Worm (Caenorhabditis elegans) whole organism, L4 larva: ENCODE results near the gene gldi-5.

Experiments used
- F10B5.3 ChIP-seq: sonication (generic microtip); optimal IDR thresholded peaks from 2 replicates; lab custom pipeline; 2016; ENCODE audit warnings: mild to moderate bottlenecking, missing genetic modification characterization, missing compliant biosample characterization
- F37D6.2 ChIP-seq: sonication (generic microtip); optimal IDR thresholded peaks from 2 replicates; lab custom pipeline; 2016; ENCODE audit warnings: mild to moderate bottlenecking, missing genetic modification characterization, missing compliant biosample characterization
- R02D3.7 ChIP-seq: fragments of 150-350 bp; sonication (generic microtip); optimal IDR thresholded peaks from 3 replicates; lab custom pipeline; 2014; ENCODE audit warnings: missing biosample characterization, missing genetic modification characterization
- T26A8.4 ChIP-seq: fragments of 200-800 bp; sonication (Bioruptor generic); IDR thresholded peaks from 2 replicates; pipeline ENCODE4 v1.3.6; 2022; ENCODE audit warnings: missing genetic modification characterization, missing compliant biosample characterization
- Y48G9A.11 ChIP-seq: fragments of 200-800 bp; sonication (Bioruptor generic); IDR thresholded peaks from 2 replicates; pipeline ENCODE4 v1.3.6; 2022; ENCODE audit warnings: missing genetic modification reagents, missing genetic modification characterization, missing compliant biosample characterization
- ZK546.5 ChIP-seq, 2 experiments: sonication (generic microtip); optimal IDR thresholded peaks; 2 replicates each; lab custom pipeline; 2017; ENCODE audit warnings: missing biosample characterization in 2 of 2, missing genetic modification characterization in 2 of 2
- aha-1 ChIP-seq: fragments of 150-350 bp; peaks from one replicate; lab custom pipeline; 2014; ENCODE audit warnings: missing biosample characterization, missing genetic modification characterization
- aly-2 ChIP-seq: sonication (generic microtip); optimal IDR thresholded peaks from 2 replicates; lab custom pipeline; 2018; ENCODE audit warnings: missing biosample characterization, missing genetic modification characterization
- ama-1 ChIP-seq: fragments of 150-350 bp; optimal IDR thresholded peaks from 2 replicates; lab custom pipeline; 2014; ENCODE audit warnings: inconsistent platforms, mixed read lengths
- ceh-28 ChIP-seq: fragments of 150-350 bp; optimal IDR thresholded peaks from 2 replicates; lab custom pipeline; 2014; ENCODE audit warnings: missing biosample characterization, missing genetic modification reagents, missing genetic modification characterization
- ceh-32 ChIP-seq: sonication (generic microtip); optimal IDR thresholded peaks from 2 replicates; lab custom pipeline; 2016; ENCODE audit warnings: mild to moderate bottlenecking, missing genetic modification characterization, missing compliant biosample characterization; ENCODE audit not compliant: poor library complexity
- ces-1 ChIP-seq: fragments of 150-350 bp; sonication (generic microtip); optimal IDR thresholded peaks from 4 replicates; lab custom pipeline; 2014; ENCODE audit warnings: missing biosample characterization, missing genetic modification reagents, missing genetic modification characterization
- cey-2 ChIP-seq: sonication (generic microtip); optimal IDR thresholded peaks from 3 replicates; lab custom pipeline; 2017; ENCODE audit warnings: missing genetic modification characterization, mild to moderate bottlenecking, missing compliant biosample characterization, antibody characterized with exemption, borderline replicate concordance; ENCODE audit not compliant: insufficient read depth
- dmd-6 ChIP-seq: fragments of 200-800 bp; sonication (Bioruptor generic); IDR thresholded peaks from 2 replicates; pipeline ENCODE4 v1.3.6; 2022; ENCODE audit warnings: missing genetic modification reagents, missing genetic modification characterization, missing compliant biosample characterization
- dmd-9 ChIP-seq: fragments of 200-800 bp; sonication (Bioruptor generic); IDR thresholded peaks from 2 replicates; pipeline ENCODE4 v1.3.6; 2022; ENCODE audit warnings: missing genetic modification reagents, missing genetic modification characterization, missing compliant biosample characterization
- dve-1 ChIP-seq: sonication (generic microtip); optimal IDR thresholded peaks from 2 replicates; lab custom pipeline; 2017; ENCODE audit warnings: antibody characterized with exemption, mild to moderate bottlenecking, missing genetic modification characterization, missing compliant biosample characterization; ENCODE audit not compliant: insufficient read depth
- hlh-11 ChIP-seq: fragments of 200-800 bp; sonication (Bioruptor generic); optimal IDR thresholded peaks from 2 replicates; lab custom pipeline; 2018; ENCODE audit warnings: mild to moderate bottlenecking, missing genetic modification characterization, missing compliant biosample characterization
- hlh-30 ChIP-seq: sonication (generic microtip); optimal IDR thresholded peaks from 2 replicates; lab custom pipeline; 2017; ENCODE audit warnings: antibody characterized with exemption, mild to moderate bottlenecking, missing genetic modification characterization, missing compliant biosample characterization; ENCODE audit not compliant: insufficient read depth
- hmg-1.1 ChIP-seq: fragments of 200-800 bp; sonication (Bioruptor generic); IDR thresholded peaks from 2 replicates; pipeline ENCODE4 v1.3.6; 2022; ENCODE audit warnings: missing genetic modification reagents, missing genetic modification characterization, missing compliant biosample characterization
- lim-7 ChIP-seq: fragments of 200-800 bp; sonication (Bioruptor generic); IDR thresholded peaks from 2 replicates; pipeline ENCODE4 v1.3.6; 2022; ENCODE audit warnings: missing genetic modification characterization, missing compliant biosample characterization
- madf-5 ChIP-seq, 2 experiments: fragments of 200-800 bp; sonication (Bioruptor generic); IDR thresholded peaks; 2 replicates each; pipeline ENCODE4 v1.3.6; 2022; ENCODE audit warnings: missing compliant biosample characterization in 2 of 2, missing genetic modification characterization in 2 of 2
- mdt-29 ChIP-seq: fragments of 200-800 bp; sonication (Bioruptor generic); IDR thresholded peaks from 2 replicates; pipeline ENCODE4 v1.3.6; 2022; ENCODE audit warnings: missing genetic modification reagents, missing genetic modification characterization, missing compliant biosample characterization
- mxl-3 ChIP-seq: fragments of 200-800 bp; sonication (Bioruptor generic); optimal IDR thresholded peaks from 2 replicates; lab custom pipeline; 2018; ENCODE audit warnings: mild to moderate bottlenecking, missing genetic modification characterization, missing compliant biosample characterization
- nhr-102 ChIP-seq: sonication (generic microtip); optimal IDR thresholded peaks from 2 replicates; lab custom pipeline; 2016; ENCODE audit warnings: mild to moderate bottlenecking, missing genetic modification characterization, moderate library complexity, missing compliant biosample characterization
- nhr-11 ChIP-seq: fragments of 150-350 bp; optimal IDR thresholded peaks from 2 replicates; lab custom pipeline; 2014; ENCODE audit warnings: missing biosample characterization, missing genetic modification characterization
- nhr-237 ChIP-seq: sonication (generic microtip); optimal IDR thresholded peaks from 2 replicates; lab custom pipeline; 2017; ENCODE audit warnings: missing biosample characterization, missing genetic modification characterization
- nhr-28 ChIP-seq: fragments of 150-350 bp; optimal IDR thresholded peaks from 2 replicates; lab custom pipeline; 2014; ENCODE audit warnings: missing biosample characterization, missing genetic modification characterization
- nhr-41 ChIP-seq: fragments of 200-800 bp; sonication (Bioruptor generic); IDR thresholded peaks from 2 replicates; pipeline ENCODE4 v1.3.6; 2022; ENCODE audit warnings: missing genetic modification reagents, missing genetic modification characterization, missing compliant biosample characterization
- nhr-42 ChIP-seq: fragments of 200-800 bp; sonication (Bioruptor generic); IDR thresholded peaks from 2 replicates; pipeline ENCODE4 v1.3.6; 2022; ENCODE audit warnings: missing genetic modification characterization, missing compliant biosample characterization
- nhr-6 ChIP-seq: fragments of 150-350 bp; optimal IDR thresholded peaks from 2 replicates; lab custom pipeline; 2014; ENCODE audit warnings: missing biosample characterization, missing genetic modification characterization
- nhr-77 ChIP-seq: fragments of 150-350 bp; optimal IDR thresholded peaks from 2 replicates; lab custom pipeline; 2014; ENCODE audit warnings: missing biosample characterization, missing genetic modification characterization
- php-3 ChIP-seq: fragments of 200-800 bp; sonication (Bioruptor generic); IDR thresholded peaks from 2 replicates; pipeline ENCODE4 v1.3.6; 2022; ENCODE audit warnings: missing genetic modification reagents, missing genetic modification characterization, missing compliant biosample characterization
- saeg-2 ChIP-seq: fragments of 200-800 bp; sonication (Bioruptor generic); IDR thresholded peaks from 2 replicates; pipeline ENCODE4 v1.3.6; 2022; ENCODE audit warnings: missing genetic modification reagents, missing genetic modification characterization, missing compliant biosample characterization
- sdz-12 ChIP-seq: fragments of 200-800 bp; sonication (Bioruptor generic); optimal IDR thresholded peaks from 2 replicates; lab custom pipeline; 2018; ENCODE audit warnings: mild to moderate bottlenecking, missing genetic modification characterization, missing compliant biosample characterization
- set-16 ChIP-seq: fragments of 200-800 bp; sonication (Bioruptor generic); IDR thresholded peaks from 2 replicates; pipeline ENCODE4 v1.3.6; 2022; ENCODE audit warnings: missing genetic modification reagents, missing genetic modification characterization, missing compliant biosample characterization
- spr-3 ChIP-seq: fragments of 200-800 bp; sonication (Bioruptor generic); optimal IDR thresholded peaks from 2 replicates; lab custom pipeline; 2018; ENCODE audit warnings: mild to moderate bottlenecking, missing genetic modification characterization, missing compliant biosample characterization
- tra-1 ChIP-seq: fragments of 200-800 bp; sonication (Bioruptor generic); IDR thresholded peaks from 2 replicates; pipeline ENCODE4 v1.3.6; 2022; ENCODE audit warnings: missing genetic modification reagents, missing genetic modification characterization, missing compliant biosample characterization
- unc-130 ChIP-seq: sonication (generic microtip); optimal IDR thresholded peaks from 2 replicates; lab custom pipeline; 2016; ENCODE audit warnings: missing genetic modification reagents, missing genetic modification characterization, missing compliant biosample characterization
- unc-62 ChIP-seq, 3 experiments: fragments of 150-350 bp in 1 of 3; sonication (generic microtip); optimal IDR thresholded peaks in 2 of 3; peaks in 1 of 3; 1 replicate in 1 of 3; 2 replicates in 2 of 3; lab custom pipeline; 2014 to 2017; ENCODE audit warnings: missing biosample characterization in 3 of 3, missing genetic modification characterization in 3 of 3, missing genetic modification reagents in 3 of 3, missing genotype in 1 of 3
- vab-7 ChIP-seq: fragments of 200-800 bp; sonication (Bioruptor generic); IDR thresholded peaks from 2 replicates; pipeline ENCODE4 v1.3.6; 2022; ENCODE audit warnings: missing genetic modification reagents, missing genetic modification characterization, missing compliant biosample characterization

Gene gldi-5

DNA sequence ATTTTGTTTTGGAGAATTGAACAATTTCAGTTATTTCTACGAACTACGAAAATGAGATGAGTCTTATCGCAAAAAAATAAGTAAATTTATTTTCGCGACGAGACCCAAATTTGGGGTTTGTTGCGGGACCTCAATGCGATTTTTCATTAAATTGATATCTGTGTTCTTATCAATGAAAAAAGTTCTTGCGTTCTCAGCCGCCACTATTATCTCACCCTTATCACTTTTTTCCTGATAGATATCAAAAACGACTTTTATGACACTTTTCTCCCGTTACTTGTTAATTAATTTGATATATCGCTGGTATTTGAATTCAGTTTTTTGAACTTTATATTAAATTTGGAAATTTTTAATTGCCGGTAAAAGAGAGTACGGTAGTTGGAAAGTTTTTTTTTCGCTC, 17.1 kb upstream of the gldi-5 start:
- TF ChIP-seq set-16 (GFP tag; lab: Robert Waterston, UW): no peak

DNA sequence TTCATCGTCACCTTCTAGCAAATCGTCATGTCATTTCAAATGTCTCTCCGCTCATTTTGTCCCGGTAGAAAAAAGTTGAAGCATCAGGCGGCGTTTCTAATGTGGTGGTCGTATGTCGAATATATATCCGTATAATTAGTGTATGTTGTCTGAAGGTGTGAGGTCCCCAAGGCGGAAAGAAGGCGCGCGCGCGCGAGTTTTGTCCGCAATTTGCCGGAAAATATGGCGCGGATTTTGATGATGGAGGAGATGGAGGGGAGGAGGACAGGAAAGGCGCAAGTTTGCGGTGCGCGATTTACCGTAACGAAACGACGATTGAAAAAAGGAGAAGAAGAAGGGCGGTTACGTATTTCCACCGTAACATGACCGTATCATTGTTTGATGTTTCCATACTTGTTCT, 15.8 kb upstream of the gldi-5 start:
- TF ChIP-seq nhr-6 (no peak), set-16 (GFP tag; lab: Robert Waterston, UW) (peak; percentile 37)

DNA sequence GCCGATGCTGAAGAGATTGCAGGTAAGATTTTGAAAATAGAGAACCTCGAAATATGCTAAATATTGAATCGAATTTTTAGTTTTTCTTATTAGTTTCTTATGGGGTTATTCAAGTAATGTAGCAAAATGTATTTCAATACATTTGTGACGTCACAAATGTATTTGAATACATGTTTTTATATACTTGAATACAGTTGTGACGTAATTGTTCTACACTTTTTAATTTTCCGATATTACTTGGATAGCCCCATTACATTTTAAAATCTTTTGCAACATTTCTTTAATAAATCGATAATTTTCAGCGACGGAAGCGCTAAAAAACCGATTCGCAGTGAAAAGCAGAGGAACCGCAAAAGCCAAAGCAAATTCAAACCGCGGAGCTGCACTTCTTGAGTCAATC, 12.0 kb upstream of the gldi-5 start:
- no peak for TF ChIP-seq sdz-12 (GFP tag; lab: Kevin White, UChicago)
- TF ChIP-seq nhr-77 (tag; lab: Kevin White, UChicago): no peak
- TF ChIP-seq madf-5 (GFP tag; IDR thresholded peaks at IDR 0.05; lab: Robert Waterston, UW): no peak
- no peak for TF ChIP-seq mdt-29 (GFP tag; lab: Robert Waterston, UW)
- TF ChIP-seq cey-2: no peak
- TF ChIP-seq saeg-2: no peak
- no peak for TF ChIP-seq unc-62 (GFP tag; optimal IDR thresholded peaks at IDR 0.05 in 1 of 2; lab: Kevin White, UChicago)
- TF ChIP-seq unc-62 (tag; optimal IDR thresholded peaks at IDR 0.05; lab: Kevin White, UChicago): no peak
- no peak for TF ChIP-seq tra-1
- TF ChIP-seq Y48G9A.11 (GFP tag; lab: Robert Waterston, UW): no peak
- TF ChIP-seq php-3 (GFP tag; lab: Robert Waterston, UW): no peak
- no peak for TF ChIP-seq ces-1
- no peak for TF ChIP-seq F10B5.3 (tag; lab: Kevin White, UChicago)
- TF ChIP-seq vab-7 (GFP tag; lab: Robert Waterston, UW): no peak

DNA sequence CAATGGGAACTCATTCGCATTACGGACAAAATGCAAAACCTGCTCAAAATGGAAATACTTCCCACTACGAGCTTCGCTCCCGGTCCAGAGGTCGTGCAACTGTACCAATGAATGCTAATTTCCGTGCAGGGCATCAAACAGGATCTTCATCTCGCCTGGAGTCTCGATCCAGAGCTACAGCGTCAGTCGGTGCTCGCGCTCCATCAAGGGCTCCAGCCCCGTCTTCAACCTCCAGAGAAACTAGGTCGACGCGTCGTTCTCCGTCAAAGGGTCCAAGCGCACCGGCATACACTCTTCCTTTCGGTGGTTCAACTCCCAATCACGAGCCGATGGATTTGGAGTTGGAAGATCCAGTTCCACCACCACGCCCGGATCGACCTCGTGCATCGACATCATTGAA, 11.4 kb upstream of the gldi-5 start:
- TF ChIP-seq ama-1 (lab: Kevin White, UChicago) (no peak), lim-7 (GFP tag; lab: Robert Waterston, UW) (peak; percentile 33; the same call in 1 of the 2 replicates), set-16 (GFP tag; lab: Robert Waterston, UW) (peak; percentile 65)

DNA sequence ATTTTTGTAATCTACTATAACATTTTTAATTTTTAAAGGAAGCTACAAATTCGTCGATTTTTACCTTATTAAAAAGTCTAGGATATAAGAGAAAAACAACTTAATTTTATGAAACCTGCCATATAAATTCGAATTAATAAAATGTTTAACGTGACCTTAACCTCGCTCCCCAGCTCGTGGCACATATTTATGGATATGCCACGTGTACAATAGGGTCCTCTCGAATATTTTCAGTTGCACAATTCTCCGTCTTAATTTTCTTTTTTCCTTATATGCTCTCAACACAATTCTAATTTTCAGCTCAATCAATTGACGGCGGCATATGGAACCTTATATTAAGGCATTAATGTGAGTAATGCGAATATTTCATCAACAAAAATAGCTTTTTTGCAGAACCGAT, 10.0 kb upstream of the gldi-5 start, which contains the start of gene F34D10.4:
Gene F34D10.4 (plus strand): TSS at position 301 of the 400 bp plus-strand sequence.
- TF ChIP-seq vab-7 (GFP tag; lab: Robert Waterston, UW) (no peak), saeg-2 (no peak), madf-5 (GFP tag; IDR thresholded peaks at IDR 0.05; lab: Robert Waterston, UW) (no peak), hmg-1.1 (no peak), nhr-28 (no peak), nhr-42 (no peak), ceh-32 (tag; lab: Kevin White, UChicago) (no peak), ceh-28 (tag; lab: Kevin White, UChicago) (no peak), dmd-9 (GFP tag; lab: Robert Waterston, UW) (no peak), ZK546.5 (tag; optimal IDR thresholded peaks at IDR 0.05; lab: Kevin White, UChicago) (no peak), nhr-237 (tag; lab: Kevin White, UChicago) (no peak), aly-2 (tag; lab: Kevin White, UChicago) (no peak), hlh-30 (tag; lab: Kevin White, UChicago) (no peak)

DNA sequence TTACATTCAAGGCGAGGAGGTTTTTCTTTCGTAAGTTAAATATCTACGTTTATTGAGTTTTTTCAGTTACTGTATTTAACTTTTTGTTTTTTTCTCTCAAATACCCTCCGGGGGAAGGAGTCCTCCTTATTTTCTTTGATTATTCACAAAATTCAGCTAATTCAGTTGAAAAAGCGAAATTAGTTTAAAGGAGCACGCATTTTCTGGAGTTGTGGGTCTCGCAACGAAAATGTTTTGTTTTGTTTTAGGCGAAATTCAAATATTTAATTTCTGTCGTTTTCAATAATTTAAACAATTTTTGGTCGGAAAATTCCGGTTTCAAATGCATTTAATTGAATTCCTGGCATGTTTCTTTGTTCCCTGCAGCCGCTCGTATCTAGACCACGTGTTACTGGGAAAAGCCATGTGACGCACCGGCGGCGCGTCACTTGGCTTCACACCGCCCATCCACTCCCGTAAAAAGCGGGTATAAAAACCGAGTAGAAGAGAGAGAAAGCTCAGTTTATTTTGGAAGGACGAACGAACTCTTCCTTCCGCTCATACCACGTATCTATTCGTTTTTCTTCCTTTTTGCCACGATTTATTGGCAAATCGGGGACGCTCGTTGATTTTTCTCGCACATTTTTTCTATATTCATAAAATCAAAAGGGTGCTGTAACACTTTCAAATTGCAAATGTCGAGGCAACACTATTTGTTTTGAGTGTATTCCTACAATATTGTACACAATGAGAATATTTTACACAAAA, 9.4 kb upstream of the gldi-5 start:
- TF ChIP-seq R02D3.7 (tag; lab: Kevin White, UChicago): no peak
- TF ChIP-seq mxl-3 (GFP tag; lab: Kevin White, UChicago): peak; percentile 38
- TF ChIP-seq nhr-42: no peak
- TF ChIP-seq dmd-9 (GFP tag; lab: Robert Waterston, UW): no peak
- peak; percentile 42 for TF ChIP-seq hlh-11 (tag; lab: Kevin White, UChicago)
- peak; percentile 69 for TF ChIP-seq hlh-30 (tag; lab: Kevin White, UChicago)
- TF ChIP-seq T26A8.4 (GFP tag; lab: Robert Waterston, UW): no peak
- TF ChIP-seq nhr-41 (GFP tag; lab: Robert Waterston, UW): no peak
- TF ChIP-seq ama-1 (lab: Kevin White, UChicago): peak; percentile 76
- no peak for TF ChIP-seq spr-3 (GFP tag; lab: Kevin White, UChicago)
- peak; percentile 71 for TF ChIP-seq aha-1 (tag; lab: Kevin White, UChicago)
- TF ChIP-seq dmd-6 (GFP tag; lab: Robert Waterston, UW): no peak
- TF ChIP-seq ceh-28 (tag; lab: Kevin White, UChicago): no peak
- TF ChIP-seq nhr-102 (tag; lab: Kevin White, UChicago): no peak
- peak; percentile 33 for TF ChIP-seq dve-1 (tag; lab: Kevin White, UChicago)
- TF ChIP-seq F37D6.2 (tag; lab: Kevin White, UChicago): peak; percentile 1
- no peak for TF ChIP-seq ces-1
- TF ChIP-seq nhr-11 (tag; lab: Kevin White, UChicago): no peak
- TF ChIP-seq unc-130 (GFP tag; lab: Kevin White, UChicago): no peak
